Worm (Caenorhabditis elegans) whole organism, L3 larva: ENCODE measurements around the gene agt-1.

Experiments
- R02D3.7 ChIP-seq: fragments of 150-350 bp; optimal IDR thresholded peaks from 2 replicates; lab custom pipeline; 2014; ENCODE audit warnings: missing biosample characterization, missing genetic modification characterization
- ZK546.5 ChIP-seq: sonication (generic microtip); optimal IDR thresholded peaks from 2 replicates; lab custom pipeline; 2017; ENCODE audit warnings: missing biosample characterization, missing genetic modification characterization
- aly-2 ChIP-seq: fragments of 150-350 bp; optimal IDR thresholded peaks from 2 replicates; lab custom pipeline; 2014; ENCODE audit warnings: missing biosample characterization, missing genetic modification characterization
- ama-1 ChIP-seq: fragments of 150-350 bp; optimal IDR thresholded peaks from 2 replicates; lab custom pipeline; 2018
- ceh-16 ChIP-seq: sonication (generic microtip); optimal IDR thresholded peaks from 2 replicates; lab custom pipeline; 2017; ENCODE audit warnings: missing biosample characterization, missing genetic modification characterization
- ceh-28 ChIP-seq: fragments of 150-350 bp; optimal IDR thresholded peaks from 2 replicates; lab custom pipeline; 2014; ENCODE audit warnings: missing biosample characterization, missing genetic modification reagents, missing genetic modification characterization
- ceh-82 ChIP-seq: fragments of 150-350 bp; optimal IDR thresholded peaks from 2 replicates; lab custom pipeline; 2014; ENCODE audit warnings: missing biosample characterization, missing genetic modification characterization
- ceh-9 ChIP-seq: sonication (generic microtip); optimal IDR thresholded peaks from 2 replicates; lab custom pipeline; 2018; ENCODE audit warnings: missing biosample characterization, missing genetic modification characterization
- daf-12 ChIP-seq: fragments of 150-350 bp; optimal IDR thresholded peaks from 2 replicates; lab custom pipeline; 2014; ENCODE audit warnings: missing biosample characterization, missing genetic modification reagents, missing genetic modification characterization
- egl-27 ChIP-seq: sonication (generic microtip); optimal IDR thresholded peaks from 4 replicates; lab custom pipeline; 2017; ENCODE audit warnings: missing biosample characterization, missing genetic modification reagents, missing genetic modification characterization
- egl-5 ChIP-seq: fragments of 150-350 bp; optimal IDR thresholded peaks from 2 replicates; lab custom pipeline; 2017; ENCODE audit warnings: missing biosample characterization, missing genetic modification reagents, missing genetic modification characterization, inconsistent platforms
- elt-1 ChIP-seq: fragments of 150-350 bp; optimal IDR thresholded peaks from 2 replicates; lab custom pipeline; 2014; ENCODE audit warnings: missing biosample characterization, missing genetic modification characterization
- elt-2 ChIP-seq: sonication (generic microtip); optimal IDR thresholded peaks from 2 replicates; lab custom pipeline; 2016; ENCODE audit warnings: missing genetic modification reagents, mild to moderate bottlenecking, missing genetic modification characterization, missing compliant biosample characterization
- elt-3 ChIP-seq, 3 experiments: fragments of 150-350 bp in 1 of 3; sonication (generic microtip) in 2 of 3; optimal IDR thresholded peaks; 2 replicates in 2 of 3; 4 replicates in 1 of 3; lab custom pipeline; 2014 to 2017; ENCODE audit warnings: missing biosample characterization in 3 of 3, missing genetic modification characterization in 3 of 3
- eor-1 ChIP-seq, 2 experiments: fragments of 150-350 bp; optimal IDR thresholded peaks; 2 replicates each; lab custom pipeline; 2014 to 2018; ENCODE audit warnings: missing biosample characterization in 2 of 2, missing genetic modification characterization in 2 of 2
- fkh-10 ChIP-seq: sonication (generic microtip); optimal IDR thresholded peaks from 2 replicates; lab custom pipeline; 2017; ENCODE audit warnings: missing biosample characterization, missing genetic modification reagents, missing genetic modification characterization
- fkh-2 ChIP-seq: fragments of 150-350 bp; optimal IDR thresholded peaks from 2 replicates; lab custom pipeline; 2014; ENCODE audit warnings: missing biosample characterization, missing genetic modification reagents, missing genetic modification characterization
- fos-1 ChIP-seq: fragments of 150-350 bp; optimal IDR thresholded peaks from 2 replicates; lab custom pipeline; 2014; ENCODE audit warnings: missing biosample characterization, missing genetic modification characterization
- hmg-11 ChIP-seq: sonication (generic microtip); optimal IDR thresholded peaks from 2 replicates; lab custom pipeline; 2016; ENCODE audit warnings: missing genetic modification characterization, missing compliant biosample characterization
- jun-1 ChIP-seq: fragments of 150-350 bp; optimal IDR thresholded peaks from 2 replicates; lab custom pipeline; 2014; ENCODE audit warnings: missing biosample characterization, missing genetic modification reagents, missing genetic modification characterization
- lin-15B ChIP-seq: fragments of 150-350 bp; optimal IDR thresholded peaks from 2 replicates; lab custom pipeline; 2014; ENCODE audit warnings: missing biosample characterization, missing genetic modification characterization
- lin-39 ChIP-seq: fragments of 150-350 bp; optimal IDR thresholded peaks from 2 replicates; lab custom pipeline; 2018; ENCODE audit warnings: missing biosample characterization, missing genetic modification reagents, missing genetic modification characterization
- lsy-12 ChIP-seq: sonication (generic microtip); optimal IDR thresholded peaks from 2 replicates; lab custom pipeline; 2016; ENCODE audit warnings: mild to moderate bottlenecking, missing genetic modification characterization, missing compliant biosample characterization
- mdl-1 ChIP-seq: fragments of 150-350 bp; optimal IDR thresholded peaks from 2 replicates; lab custom pipeline; 2014; ENCODE audit warnings: missing biosample characterization, missing genetic modification characterization
- mml-1 ChIP-seq: fragments of 150-350 bp; sonication (generic microtip); optimal IDR thresholded peaks from 3 replicates; lab custom pipeline; 2014; ENCODE audit warnings: missing biosample characterization, missing genetic modification characterization
- nfya-1 ChIP-seq: sonication (generic microtip); optimal IDR thresholded peaks from 2 replicates; lab custom pipeline; 2017; ENCODE audit warnings: missing genetic modification characterization, mild to moderate bottlenecking, missing compliant biosample characterization, antibody characterized with exemption, moderate library complexity; ENCODE audit not compliant: insufficient read depth
- nhr-11 ChIP-seq: fragments of 150-350 bp; optimal IDR thresholded peaks from 2 replicates; lab custom pipeline; 2014; ENCODE audit warnings: missing biosample characterization, missing genetic modification characterization
- nhr-12 ChIP-seq: fragments of 150-350 bp; optimal IDR thresholded peaks from 2 replicates; lab custom pipeline; 2014; ENCODE audit warnings: missing biosample characterization, missing genetic modification characterization
- nhr-23 ChIP-seq: fragments of 150-350 bp; optimal IDR thresholded peaks from 2 replicates; lab custom pipeline; 2014; ENCODE audit warnings: missing biosample characterization, missing genetic modification reagents, missing genetic modification characterization
- nhr-237 ChIP-seq: fragments of 150-350 bp; optimal IDR thresholded peaks from 2 replicates; lab custom pipeline; 2014; ENCODE audit warnings: missing biosample characterization, missing genetic modification characterization
- nhr-25 ChIP-seq: sonication (generic microtip); optimal IDR thresholded peaks from 2 replicates; lab custom pipeline; 2017; ENCODE audit warnings: missing biosample characterization, missing genetic modification characterization
- nhr-28 ChIP-seq: fragments of 150-350 bp; optimal IDR thresholded peaks from 2 replicates; lab custom pipeline; 2014; ENCODE audit warnings: missing biosample characterization, missing genetic modification characterization
- nhr-43 ChIP-seq: sonication (generic microtip); optimal IDR thresholded peaks from 2 replicates; lab custom pipeline; 2016; ENCODE audit warnings: mild to moderate bottlenecking, missing genetic modification characterization, missing compliant biosample characterization; ENCODE audit not compliant: poor library complexity, severe bottlenecking
- nhr-67 ChIP-seq: fragments of 150-350 bp; optimal IDR thresholded peaks from 2 replicates; lab custom pipeline; 2014; ENCODE audit warnings: missing biosample characterization, missing genetic modification characterization
- nhr-76 ChIP-seq: fragments of 150-350 bp; sonication (generic microtip); optimal IDR thresholded peaks from 5 replicates; lab custom pipeline; 2014; ENCODE audit warnings: missing biosample characterization, missing genetic modification characterization
- nhr-77 ChIP-seq: fragments of 150-350 bp; optimal IDR thresholded peaks from 2 replicates; lab custom pipeline; 2014; ENCODE audit warnings: missing biosample characterization, missing genetic modification characterization
- pha-4 ChIP-seq: fragments of 150-350 bp; optimal IDR thresholded peaks from 2 replicates; lab custom pipeline; 2014; ENCODE audit warnings: missing biosample characterization, missing genetic modification reagents, missing genetic modification characterization
- pqm-1 ChIP-seq: fragments of 150-350 bp; optimal IDR thresholded peaks from 2 replicates; lab custom pipeline; 2017; ENCODE audit warnings: missing biosample characterization, missing genetic modification characterization, inconsistent platforms
- sea-2 ChIP-seq: fragments of 150-350 bp; sonication (generic microtip); optimal IDR thresholded peaks from 4 replicates; lab custom pipeline; 2014; ENCODE audit warnings: missing biosample characterization, missing genetic modification reagents, missing genetic modification characterization
- skn-1 ChIP-seq: fragments of 150-350 bp; optimal IDR thresholded peaks from 2 replicates; lab custom pipeline; 2014; ENCODE audit warnings: missing biosample characterization, missing genetic modification characterization
- snpc-4 ChIP-seq: fragments of 150-350 bp; optimal IDR thresholded peaks from 2 replicates; lab custom pipeline; 2014; ENCODE audit warnings: missing biosample characterization, missing genetic modification characterization
- tbx-2 ChIP-seq: sonication (generic microtip); optimal IDR thresholded peaks from 2 replicates; lab custom pipeline; 2016; ENCODE audit warnings: mild to moderate bottlenecking, missing genetic modification characterization, missing compliant biosample characterization
- unc-39 ChIP-seq: sonication (generic microtip); optimal IDR thresholded peaks from 4 replicates; lab custom pipeline; 2017; ENCODE audit warnings: missing biosample characterization, missing genetic modification characterization
- unc-62 ChIP-seq: fragments of 150-350 bp; sonication (generic microtip); optimal IDR thresholded peaks from 4 replicates; lab custom pipeline; 2014; ENCODE audit warnings: missing biosample characterization, missing genetic modification reagents, missing genetic modification characterization
- zag-1 ChIP-seq: fragments of 150-350 bp; optimal IDR thresholded peaks from 2 replicates; lab custom pipeline; 2014; ENCODE audit warnings: missing biosample characterization, missing genetic modification characterization
- ztf-11 ChIP-seq: fragments of 150-350 bp; optimal IDR thresholded peaks from 2 replicates; lab custom pipeline; 2014; ENCODE audit warnings: missing biosample characterization, missing genetic modification characterization
- ztf-4 ChIP-seq: fragments of 150-350 bp; optimal IDR thresholded peaks from 2 replicates; lab custom pipeline; 2014; ENCODE audit warnings: missing biosample characterization, missing genetic modification characterization

Gene agt-1

DNA sequence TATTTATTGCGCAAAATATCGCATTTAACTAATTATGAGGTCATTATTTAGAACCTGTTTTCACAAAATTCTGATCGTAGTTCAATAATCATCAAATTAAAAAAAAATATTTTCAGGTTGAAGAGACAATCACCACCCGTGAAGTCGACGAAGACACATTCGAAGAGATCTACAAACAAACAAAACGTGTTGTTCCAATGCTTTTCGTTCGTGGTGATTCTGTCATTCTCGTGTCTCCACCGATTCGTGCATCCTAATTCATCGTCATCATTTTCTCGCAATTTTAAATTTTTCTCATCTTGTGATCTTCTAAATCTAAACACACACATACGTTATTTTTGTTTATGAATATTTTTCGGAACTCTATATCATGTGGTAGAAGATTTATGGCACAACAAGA lies 19.6 kb upstream of the agt-1 start:
- TF ChIP-seq ama-1 (peak; percentile 80), ZK546.5 (tag; lab: Kevin White, UChicago) (no peak), elt-1 (no peak), ztf-4 (peak; percentile 76), mdl-1 (tag; lab: Kevin White, UChicago) (no peak), fos-1 (tag; lab: Kevin White, UChicago) (no peak), tbx-2 (no peak), eor-1 (tag; optimal IDR thresholded peaks at IDR 0.05; lab: Kevin White, UChicago) (no peak), lsy-12 (tag; lab: Kevin White, UChicago) (peak; percentile 51), hmg-11 (peak; percentile 3), pqm-1 (peak; percentile 19), nhr-67 (tag; lab: Kevin White, UChicago) (no peak), nhr-43 (peak; percentile 54), elt-3 (tag; optimal IDR thresholded peaks at IDR 0.05; lab: Kevin White, UChicago) (no peak), ceh-82 (tag; lab: Kevin White, UChicago) (no peak), sea-2 (GFP tag; lab: Kevin White, UChicago) (no peak), ceh-16 (tag; lab: Kevin White, UChicago) (no peak), snpc-4 (tag; lab: Kevin White, UChicago) (no peak), nhr-11 (tag; lab: Kevin White, UChicago) (no peak), ztf-11 (tag; lab: Kevin White, UChicago) (no peak), pha-4 (tag; lab: Kevin White, UChicago) (no peak), mml-1 (tag; lab: Kevin White, UChicago) (no peak), egl-27 (no peak), zag-1 (tag; lab: Kevin White, UChicago) (no peak), nhr-28 (tag; lab: Kevin White, UChicago) (no peak), jun-1 (tag; lab: Kevin White, UChicago) (peak; percentile 38), unc-39 (tag; lab: Kevin White, UChicago) (no peak), nfya-1 (tag; lab: Kevin White, UChicago) (peak; percentile 9), nhr-12 (tag; lab: Kevin White, UChicago) (no peak), skn-1 (tag; lab: Kevin White, UChicago) (no peak), R02D3.7 (tag; lab: Kevin White, UChicago) (no peak), unc-62 (GFP tag; lab: Kevin White, UChicago) (no peak), egl-5 (tag; lab: Kevin White, UChicago) (no peak), nhr-25 (tag; lab: Kevin White, UChicago) (peak; percentile 0), nhr-23 (tag; lab: Kevin White, UChicago) (peak; percentile 35), lin-39 (tag; lab: Kevin White, UChicago) (no peak), daf-12 (tag; lab: Kevin White, UChicago) (no peak), fkh-2 (tag; lab: Kevin White, UChicago) (no peak), nhr-77 (tag; lab: Kevin White, UChicago) (peak; percentile 40), elt-2 (tag; lab: Kevin White, UChicago) (peak; percentile 12), nhr-76 (no peak), lin-15B (tag; lab: Kevin White, UChicago) (no peak), fkh-10 (GFP tag; lab: Kevin White, UChicago) (no peak), ceh-9 (tag; lab: Kevin White, UChicago) (no peak), nhr-237 (tag; lab: Kevin White, UChicago) (no peak), ceh-28 (tag; lab: Kevin White, UChicago) (no peak), aly-2 (tag; lab: Kevin White, UChicago) (peak; percentile 49)
- TF ChIP-seq, all 47 proteins: peak for 13
